Fruit fly (Drosophila melanogaster) whole organism, embryonic: ENCODE results near the gene Src64B.

Source experiments
- CG10147 ChIP-seq: fragments of 200-800 bp; sonication (Bioruptor generic); optimal IDR thresholded peaks from 2 replicates; lab custom pipeline; 2019; ENCODE audit warnings: missing biosample characterization, mild to moderate bottlenecking, missing genetic modification characterization, moderate library complexity
- CG10543 ChIP-seq: fragments of 200-800 bp; sonication (Bioruptor generic); optimal IDR thresholded peaks from 3 replicates; lab custom pipeline; 2017; ENCODE audit warnings: missing biosample characterization, mild to moderate bottlenecking, missing genetic modification characterization, moderate library complexity
- CG10979 ChIP-seq: fragments of 200-800 bp; sonication (Bioruptor generic); optimal IDR thresholded peaks from 2 replicates; lab custom pipeline; 2018; ENCODE audit warnings: missing biosample characterization, mild to moderate bottlenecking, missing genetic modification characterization, moderate library complexity
- CG11085 ChIP-seq: fragments of 200-800 bp; sonication (Bioruptor generic); IDR thresholded peaks from 2 replicates; pipeline ENCODE4 v1.3.6; 2022; ENCODE audit warnings: missing biosample characterization, missing genetic modification characterization
- CG13123 ChIP-seq: fragments of 200-800 bp; sonication (Bioruptor generic); optimal IDR thresholded peaks from 2 replicates; lab custom pipeline; 2016; ENCODE audit warnings: missing biosample characterization, missing genetic modification characterization
- CG13424 ChIP-seq: fragments of 200-800 bp; sonication (Bioruptor generic); optimal IDR thresholded peaks from 2 replicates; lab custom pipeline; 2019; ENCODE audit warnings: missing biosample characterization, mild to moderate bottlenecking, missing genetic modification characterization, moderate library complexity
- CG14014 ChIP-seq: fragments of 200-800 bp; sonication (Bioruptor generic); IDR thresholded peaks from 2 replicates; pipeline ENCODE4 v1.3.6; 2022; ENCODE audit warnings: missing biosample characterization, missing genetic modification characterization
- CG14710 ChIP-seq: fragments of 200-800 bp; sonication (Bioruptor generic); optimal IDR thresholded peaks from 3 replicates; lab custom pipeline; 2019; ENCODE audit warnings: missing biosample characterization, mild to moderate bottlenecking, missing genetic modification characterization, moderate library complexity
- CG15011 ChIP-seq: fragments of 200-800 bp; sonication (Bioruptor generic); optimal IDR thresholded peaks from 3 replicates; lab custom pipeline; 2018; ENCODE audit warnings: missing biosample characterization, mild to moderate bottlenecking, missing genetic modification characterization
- CG15269 ChIP-seq: fragments of 200-800 bp; sonication (Bioruptor generic); optimal IDR thresholded peaks from 2 replicates; lab custom pipeline; 2018; ENCODE audit warnings: missing biosample characterization, mild to moderate bottlenecking, missing genetic modification characterization, moderate library complexity
- CG15696 ChIP-seq: fragments of 200-800 bp; sonication (Bioruptor generic); optimal IDR thresholded peaks from 2 replicates; lab custom pipeline; 2019; ENCODE audit warnings: missing biosample characterization, mild to moderate bottlenecking, missing genetic modification characterization, moderate library complexity
- CG17829 ChIP-seq: fragments of 200-800 bp; optimal IDR thresholded peaks from 2 replicates; lab custom pipeline; 2019; ENCODE audit warnings: missing biosample characterization, mild to moderate bottlenecking, missing genetic modification characterization, moderate library complexity
- CG3726 ChIP-seq: fragments of 200-800 bp; sonication (Bioruptor generic); IDR thresholded peaks from 3 replicates; pipeline ENCODE4, ENCODE4 v1.3.6; 2022; ENCODE audit warnings: missing biosample characterization, missing genetic modification characterization
- CG4617 ChIP-seq: fragments of 200-800 bp; sonication (Bioruptor generic); optimal IDR thresholded peaks from 3 replicates; lab custom pipeline; 2016; ENCODE audit warnings: missing biosample characterization, missing genetic modification characterization, borderline replicate concordance
- CG6791 ChIP-seq: fragments of 200-800 bp; sonication (Bioruptor generic); IDR thresholded peaks from 3 replicates; pipeline ENCODE4 v1.3.6; 2022; ENCODE audit warnings: missing biosample characterization, missing genetic modification characterization; ENCODE audit not compliant: partially characterized antibody
- CG7372 ChIP-seq: fragments of 200-800 bp; sonication (Bioruptor generic); IDR thresholded peaks from 2 replicates; pipeline ENCODE4 v1.3.6; 2022; ENCODE audit warnings: missing biosample characterization, missing genetic modification characterization
- CG8089 ChIP-seq: fragments of 200-800 bp; sonication (Bioruptor generic); optimal IDR thresholded peaks from 3 replicates; lab custom pipeline; 2016; ENCODE audit warnings: missing biosample characterization, missing genetic modification characterization
- CG8281 ChIP-seq: fragments of 200-800 bp; sonication (Bioruptor generic); optimal IDR thresholded peaks from 2 replicates; lab custom pipeline; 2018; ENCODE audit warnings: missing biosample characterization, mild to moderate bottlenecking, missing genetic modification characterization, moderate library complexity
- CG8765 ChIP-seq: fragments of 200-800 bp; sonication (Bioruptor generic); IDR thresholded peaks from 2 replicates; pipeline ENCODE4 v1.3.6; 2022; ENCODE audit warnings: missing biosample characterization, missing genetic modification characterization
- CrebB ChIP-seq: fragments of 200-800 bp; sonication (Bioruptor generic); optimal IDR thresholded peaks from 3 replicates; lab custom pipeline; 2018; ENCODE audit warnings: missing biosample characterization, mild to moderate bottlenecking, missing genetic modification characterization
- D19B ChIP-seq: fragments of 200-800 bp; sonication (Bioruptor generic); optimal IDR thresholded peaks from 2 replicates; lab custom pipeline; 2017; ENCODE audit warnings: missing biosample characterization, mild to moderate bottlenecking, missing genetic modification characterization
- Doc2 ChIP-seq: fragments of 200-800 bp; sonication (Bioruptor generic); IDR thresholded peaks from 2 replicates; pipeline ENCODE4 v1.3.6; 2022; ENCODE audit warnings: missing biosample characterization, missing genetic modification characterization
- Doc3 ChIP-seq: fragments of 200-800 bp; sonication (Bioruptor generic); IDR thresholded peaks from 3 replicates; pipeline ENCODE4 v1.3.6; 2022; ENCODE audit warnings: missing biosample characterization, missing genetic modification characterization; ENCODE audit not compliant: partially characterized antibody
- Ets97D ChIP-seq: fragments of 200-800 bp; sonication (Bioruptor generic); optimal IDR thresholded peaks from 3 replicates; lab custom pipeline; 2016; ENCODE audit warnings: missing biosample characterization, missing genetic modification characterization
- GATAe ChIP-seq: fragments of 200-800 bp; sonication (Bioruptor generic); conservative IDR thresholded peaks from 2 replicates; pipeline ENCODE4 v1.3.6; 2022; ENCODE audit warnings: missing biosample characterization, missing genetic modification characterization
- HLH4C ChIP-seq: fragments of 200-800 bp; sonication (Bioruptor generic); IDR thresholded peaks from 3 replicates; pipeline ENCODE4 v1.3.6; 2022; ENCODE audit warnings: missing biosample characterization, missing genetic modification characterization; ENCODE audit not compliant: partially characterized antibody
- Hmr ChIP-seq: fragments of 200-800 bp; sonication (Bioruptor generic); optimal IDR thresholded peaks from 3 replicates; lab custom pipeline; 2017; ENCODE audit warnings: mild to moderate bottlenecking, missing biosample characterization, missing genetic modification reagents, missing genetic modification characterization
- Med ChIP-seq: fragments of 200-800 bp; sonication (Bioruptor generic); peaks from one replicate; lab custom pipeline; 2016; ENCODE audit warnings: missing biosample characterization, missing genetic modification characterization, mild to moderate bottlenecking, inconsistent platforms, moderate library complexity
- Myb ChIP-seq: fragments of 200-800 bp; sonication (Bioruptor generic); optimal IDR thresholded peaks from 2 replicates; lab custom pipeline; 2016; ENCODE audit warnings: missing biosample characterization, missing genetic modification characterization
- NC2α ChIP-seq: fragments of 200-800 bp; sonication (Bioruptor generic); optimal IDR thresholded peaks from 2 replicates; lab custom pipeline; 2016; ENCODE audit warnings: missing biosample characterization, missing genetic modification characterization
- NC2β ChIP-seq: fragments of 200-800 bp; sonication (Bioruptor generic); optimal IDR thresholded peaks from 2 replicates; lab custom pipeline; 2016; ENCODE audit warnings: missing biosample characterization, missing genetic modification characterization
- NK7.1 ChIP-seq: fragments of 200-800 bp; sonication (Bioruptor generic); optimal IDR thresholded peaks from 3 replicates; lab custom pipeline; 2016; ENCODE audit warnings: missing biosample characterization, missing genetic modification characterization
- Pdp1 ChIP-seq, 2 experiments: fragments of 200-800 bp; sonication (Bioruptor generic); optimal IDR thresholded peaks; 3 replicates each; lab custom pipeline; 2016; ENCODE audit warnings: missing biosample characterization in 2 of 2, missing genetic modification characterization in 2 of 2, mild to moderate bottlenecking in 1 of 2, moderate library complexity in 1 of 2
- Usf ChIP-seq: fragments of 200-800 bp; sonication (Bioruptor generic); optimal IDR thresholded peaks from 2 replicates; lab custom pipeline; 2017; ENCODE audit warnings: missing genotype, missing biosample characterization, missing genetic modification characterization
- bab2 ChIP-seq: fragments of 200-800 bp; sonication (Bioruptor generic); optimal IDR thresholded peaks from 2 replicates; lab custom pipeline; 2016; ENCODE audit warnings: missing biosample characterization, missing genetic modification characterization
- ci ChIP-seq: fragments of 200-800 bp; sonication (Bioruptor generic); IDR thresholded peaks from 3 replicates; pipeline ENCODE4 v1.3.6; 2022; ENCODE audit warnings: missing biosample characterization, missing genetic modification characterization
- danr ChIP-seq: fragments of 200-800 bp; sonication (Bioruptor generic); IDR thresholded peaks from 2 replicates; pipeline ENCODE4 v1.3.6; 2022; ENCODE audit warnings: missing biosample characterization, missing genetic modification characterization
- emc ChIP-seq: fragments of 200-800 bp; sonication (Bioruptor generic); optimal IDR thresholded peaks from 2 replicates; lab custom pipeline; 2016; ENCODE audit warnings: missing biosample characterization, missing genetic modification characterization
- fd3F ChIP-seq: fragments of 200-800 bp; sonication (Bioruptor generic); optimal IDR thresholded peaks from 2 replicates; lab custom pipeline; 2018; ENCODE audit warnings: missing biosample characterization, mild to moderate bottlenecking, missing genetic modification characterization, moderate library complexity
- gem ChIP-seq: fragments of 200-800 bp; sonication (Bioruptor generic); optimal IDR thresholded peaks from 2 replicates; lab custom pipeline; 2019; ENCODE audit warnings: missing biosample characterization, mild to moderate bottlenecking, missing genetic modification characterization, moderate library complexity
- kay ChIP-seq: fragments of 200-800 bp; sonication (Bioruptor generic); optimal IDR thresholded peaks from 2 replicates; lab custom pipeline; 2016; ENCODE audit warnings: missing biosample characterization, missing genetic modification characterization
- ken ChIP-seq: fragments of 200-800 bp; sonication (Bioruptor generic); IDR thresholded peaks from 3 replicates; pipeline ENCODE4 v1.3.6; 2022; ENCODE audit warnings: missing biosample characterization, missing genetic modification characterization
- pfk ChIP-seq: fragments of 200-800 bp; sonication (Bioruptor generic); optimal IDR thresholded peaks from 2 replicates; lab custom pipeline; 2018; ENCODE audit warnings: missing biosample characterization, mild to moderate bottlenecking, missing genetic modification characterization, moderate library complexity
- sc ChIP-seq, 3 experiments: fragments of >200 bp in 2 of 3; fragments of 200-800 bp in 1 of 3; sonication (Bioruptor generic) in 1 of 3; optimal IDR thresholded peaks; 2 replicates in 2 of 3; 3 replicates in 1 of 3; lab custom pipeline; 2017; ENCODE audit warnings: mild to moderate bottlenecking in 1 of 3, missing biosample characterization in 1 of 3, missing genetic modification characterization in 1 of 3, missing genetic modification reagents in 1 of 3
- scrt ChIP-seq: fragments of 200-800 bp; sonication (Bioruptor generic); optimal IDR thresholded peaks from 2 replicates; lab custom pipeline; 2018; ENCODE audit warnings: missing biosample characterization, mild to moderate bottlenecking, missing genetic modification characterization, moderate library complexity
- seq ChIP-seq: fragments of 200-800 bp; sonication (Bioruptor generic); IDR thresholded peaks from 2 replicates; pipeline ENCODE4 v1.3.6; 2022; ENCODE audit warnings: missing biosample characterization, missing genetic modification characterization
- sisA ChIP-seq: fragments of 200-800 bp; sonication (Bioruptor generic); IDR thresholded peaks from 2 replicates; pipeline ENCODE4 v1.3.6; 2022; ENCODE audit warnings: missing biosample characterization, missing genetic modification characterization
- stwl ChIP-seq: fragments of 200-800 bp; sonication (Bioruptor generic); optimal IDR thresholded peaks from 3 replicates; lab custom pipeline; 2018; ENCODE audit warnings: missing biosample characterization, mild to moderate bottlenecking, missing genetic modification characterization, moderate library complexity
- sug ChIP-seq: fragments of 200-800 bp; optimal IDR thresholded peaks from 2 replicates; lab custom pipeline; 2019; ENCODE audit warnings: missing biosample characterization, mild to moderate bottlenecking, missing genetic modification characterization, moderate library complexity
- vvl ChIP-seq: fragments of 200-800 bp; sonication (Bioruptor generic); IDR thresholded peaks from 2 replicates; pipeline ENCODE4 v1.3.6; 2022; ENCODE audit warnings: missing biosample characterization, missing genetic modification characterization
- yki ChIP-seq: fragments of >200 bp; optimal IDR thresholded peaks from 3 replicates; lab custom pipeline; 2018

The Src64B gene

dm6 chr3L:4543807-4544197 is 82.2 kb downstream of the Src64B start (continued):
- TF ChIP-seq CG13424 (tag; lab: Kevin White, UChicago) (no peak), CG7372 (no peak), yki (lab: Kevin White, UChicago) (no peak), sisA (GFP tag; lab: Robert Waterston, UW) (no peak), CG14710 (tag; lab: Kevin White, UChicago) (no peak), NC2α (GFP tag; lab: Kevin White, UChicago) (no peak), vvl (GFP tag; lab: Robert Waterston, UW) (peak; percentile 29; the same call in 1 of the 2 replicates), pfk (no peak), CG14014 (GFP tag; lab: Robert Waterston, UW) (no peak), fd3F (GFP tag; lab: Kevin White, UChicago) (no peak), Ets97D (GFP tag; lab: Kevin White, UChicago) (no peak), seq (GFP tag; lab: Robert Waterston, UW) (no peak), Doc2 (GFP tag; lab: Robert Waterston, UW) (no peak), NK7.1 (GFP tag; lab: Kevin White, UChicago) (no peak), Myb (GFP tag; lab: Kevin White, UChicago) (no peak), kay (GFP tag; lab: Kevin White, UChicago) (no peak), emc (GFP tag; lab: Kevin White, UChicago) (no peak), ci (GFP tag; lab: Robert Waterston, UW) (0 out of 3 replicates have a peak, but pooled peaks have one; percentile 35), CG8089 (no peak), CG15011 (GFP tag; lab: Kevin White, UChicago) (no peak), NC2β (GFP tag; lab: Kevin White, UChicago) (no peak), ken (0 out of 3 replicates have a peak, but pooled peaks have one; percentile 33), CG4617 (GFP tag; lab: Kevin White, UChicago) (no peak), CG11085 (GFP tag; lab: Robert Waterston, UW) (no peak), CG8281 (no peak), Hmr (GFP tag; lab: Kevin White, UChicago) (no peak), CG13123 (GFP tag; lab: Kevin White, UChicago) (no peak), CG10543 (GFP tag; lab: Kevin White, UChicago) (peak; percentile 15), GATAe (peak; percentile 51), CG17829 (tag; lab: Kevin White, UChicago) (no peak), CG6791 (GFP tag; lab: Robert Waterston, UW) (no peak), CG3726 (GFP tag; lab: Robert Waterston, UW) (no peak), Doc3 (no peak), danr (no peak), HLH4C (GFP tag; lab: Robert Waterston, UW) (0 out of 3 replicates have a peak, but pooled peaks have one; percentile 12), CG10979 (no peak), D19B (GFP tag; lab: Kevin White, UChicago) (no peak), Usf (GFP tag; lab: Kevin White, UChicago) (no peak), Pdp1 (GFP tag; optimal IDR thresholded peaks at IDR 0.05; lab: Kevin White, UChicago) (peak in 1 of 2 experiments; percentile 69), sc (optimal IDR thresholded peaks at IDR 0.05; lab: Kevin White, UChicago) (no peak), sc (GFP tag; optimal IDR thresholded peaks at IDR 0.05; lab: Kevin White, UChicago) (no peak), CG10147 (no peak), sug (tag; lab: Kevin White, UChicago) (peak; percentile 72), CG15269 (peak; percentile 1), gem (tag; lab: Kevin White, UChicago) (no peak), stwl (tag; lab: Kevin White, UChicago) (no peak), scrt (GFP tag; lab: Kevin White, UChicago) (no peak), bab2 (GFP tag; lab: Kevin White, UChicago) (no peak), CrebB (tag; lab: Kevin White, UChicago) (no peak), CG8765 (GFP tag; lab: Robert Waterston, UW) (no peak), Med (peak; percentile 78), CG15696 (no peak)
